Worm (Caenorhabditis elegans) whole organism, L1 larva: ENCODE data around the gene C24H12.6.

Source experiments
- alr-1 ChIP-seq: fragments of 200-800 bp; sonication (Bioruptor generic); optimal IDR thresholded peaks from 2 replicates; lab custom pipeline; 2018; ENCODE audit warnings: borderline replicate concordance, mild to moderate bottlenecking, missing genetic modification characterization, missing compliant biosample characterization
- dpl-1 ChIP-seq, 3 experiments: fragments of 150-350 bp in 2 of 3; sonication (generic microtip) in 1 of 3; optimal IDR thresholded peaks; 2 replicates each; lab custom pipeline; 2014 to 2017; ENCODE audit warnings: missing biosample characterization in 3 of 3, missing genetic modification characterization in 3 of 3, missing genetic modification reagents in 3 of 3
- grh-1 ChIP-seq: fragments of 200-800 bp; sonication (Bioruptor generic); IDR thresholded peaks from 2 replicates; pipeline ENCODE4 v1.3.6; 2022; ENCODE audit warnings: missing genetic modification reagents, missing genetic modification characterization, missing compliant biosample characterization
- lsy-2 ChIP-seq, 2 experiments: fragments of 150-350 bp; optimal IDR thresholded peaks; 2 replicates each; lab custom pipeline; 2014; ENCODE audit warnings: missing biosample characterization in 2 of 2, missing genetic modification characterization in 2 of 2
- nhr-76 ChIP-seq: sonication (generic microtip); optimal IDR thresholded peaks from 2 replicates; lab custom pipeline; 2017; ENCODE audit warnings: missing biosample characterization, missing genetic modification characterization
- nhr-77 ChIP-seq: fragments of 150-350 bp; optimal IDR thresholded peaks from 2 replicates; lab custom pipeline; 2014; ENCODE audit warnings: missing biosample characterization, missing genetic modification characterization
- skn-1 ChIP-seq: fragments of 150-350 bp; optimal IDR thresholded peaks from 2 replicates; lab custom pipeline; 2014; ENCODE audit warnings: missing biosample characterization, missing genetic modification characterization
- sptf-1 ChIP-seq: fragments of 150-350 bp; optimal IDR thresholded peaks from 2 replicates; lab custom pipeline; 2014; ENCODE audit warnings: missing biosample characterization, missing genetic modification characterization
- zag-1 ChIP-seq: fragments of 150-350 bp; optimal IDR thresholded peaks from 2 replicates; lab custom pipeline; 2014; ENCODE audit warnings: missing biosample characterization, missing genetic modification characterization

- TF ChIP-seq zag-1 (tag; lab: Kevin White, UChicago) (no peak), nhr-76 (tag; lab: Kevin White, UChicago) (no peak), dpl-1 (GFP tag; optimal IDR thresholded peaks at IDR 0.05; lab: Kevin White, UChicago) (no peak), sptf-1 (tag; lab: Kevin White, UChicago) (no peak), grh-1 (no peak), skn-1 (tag; lab: Kevin White, UChicago) (no peak), nhr-77 (tag; lab: Kevin White, UChicago) (no peak), alr-1 (no peak), lsy-2 (tag; optimal IDR thresholded peaks at IDR 0.05; lab: Kevin White, UChicago) (no peak)
These were observed 16.2 kb downstream of the C24H12.6 start, which contains the start of gene clec-10 for ce11 chrII:402435-402834.
